Worm (Caenorhabditis elegans) whole organism, L1 larva: ENCODE measurements around the gene pdl-1.

Experiments
- alr-1 ChIP-seq: fragments of 200-800 bp; sonication (Bioruptor generic); optimal IDR thresholded peaks from 2 replicates; lab custom pipeline; 2018; ENCODE audit warnings: borderline replicate concordance, mild to moderate bottlenecking, missing genetic modification characterization, missing compliant biosample characterization
- ceh-82 ChIP-seq, 3 experiments: fragments of 150-350 bp in 1 of 3; sonication (generic microtip) in 2 of 3; optimal IDR thresholded peaks; 2 replicates each; lab custom pipeline; 2014 to 2017; ENCODE audit warnings: missing biosample characterization in 3 of 3, missing genetic modification characterization in 3 of 3
- snpc-4 ChIP-seq: fragments of 150-350 bp; optimal IDR thresholded peaks from 2 replicates; lab custom pipeline; 2014; ENCODE audit warnings: missing biosample characterization, missing genetic modification characterization
- zag-1 ChIP-seq: fragments of 150-350 bp; optimal IDR thresholded peaks from 2 replicates; lab custom pipeline; 2014; ENCODE audit warnings: missing biosample characterization, missing genetic modification characterization
- ztf-11 ChIP-seq, 2 experiments: sonication (generic microtip); optimal IDR thresholded peaks; 2 replicates each; lab custom pipeline; 2016 to 2017; ENCODE audit warnings: missing genetic modification characterization in 2 of 2, missing biosample characterization in 1 of 2, missing compliant biosample characterization in 1 of 2

ce11 chrII:7168712-7169111 lies 14.9 kb upstream of the pdl-1 start, which contains the start of gene col-36:
- TF ChIP-seq snpc-4, result no peak
- TF ChIP-seq ztf-11 (tag; optimal IDR thresholded peaks at IDR 0.05; lab: Kevin White, UChicago), result no peak
- TF ChIP-seq zag-1 (tag; lab: Kevin White, UChicago), result no peak
- TF ChIP-seq ceh-82 (tag; optimal IDR thresholded peaks at IDR 0.05; lab: Kevin White, UChicago), result no peak
- TF ChIP-seq alr-1 (tag; lab: Kevin White, UChicago), result no peak
